Worm (Caenorhabditis elegans) whole organism, late embryonic: ENCODE results near the gene F21G4.1.

ENCODE experiments used
- ceh-22 ChIP-seq: sonication (generic microtip); optimal IDR thresholded peaks from 2 replicates; lab custom pipeline; 2017; ENCODE audit warnings: missing biosample characterization, missing genetic modification characterization
- ceh-48 ChIP-seq: sonication (generic microtip); optimal IDR thresholded peaks from 2 replicates; lab custom pipeline; 2016; ENCODE audit warnings: missing genetic modification characterization, inconsistent platforms, missing compliant biosample characterization
- odd-2 ChIP-seq: sonication (generic microtip); optimal IDR thresholded peaks from 2 replicates; lab custom pipeline; 2017; ENCODE audit warnings: antibody characterized with exemption, mild to moderate bottlenecking, missing genetic modification characterization, missing compliant biosample characterization
- sox-4 ChIP-seq: sonication (generic microtip); optimal IDR thresholded peaks from 2 replicates; lab custom pipeline; 2017; ENCODE audit warnings: mild to moderate bottlenecking, missing genetic modification characterization, inconsistent platforms, missing compliant biosample characterization
- unc-86 ChIP-seq: sonication (generic microtip); optimal IDR thresholded peaks from 2 replicates; lab custom pipeline; 2016; ENCODE audit warnings: missing genetic modification characterization, missing compliant biosample characterization

- no peak for TF ChIP-seq ceh-48 (tag; lab: Kevin White, UChicago)
- TF ChIP-seq odd-2, result no peak
- no peak for TF ChIP-seq sox-4 (tag; lab: Kevin White, UChicago)
- TF ChIP-seq unc-86 (tag; lab: Kevin White, UChicago), result no peak
- TF ChIP-seq ceh-22, result no peak
These were observed 32.8 kb upstream of the F21G4.1 start, which contains the start of gene ugt-23 for ce11 chrX:9924962-9925361.
